Fruit fly (Drosophila melanogaster): Measurements from ENCODE around the gene CG4259.

Gene CG4259

dm6 chr2L:2155453-2155852 lies 26.4 kb upstream of the CG4259 start, which contains the start of gene CG15382:
CG15382 (plus strand) TSS chr2L:2155753.
- TF ChIP-seq lola (GFP tag; optimal IDR thresholded peaks at IDR 0.05) (no peak), h (GFP tag; optimal IDR thresholded peaks at IDR 0.05) (no peak), ey (GFP tag; optimal IDR thresholded peaks at IDR 0.05) (no peak), Mio (GFP tag; optimal IDR thresholded peaks at IDR 0.05) (no peak), rgr (GFP tag; optimal IDR thresholded peaks at IDR 0.05) (no peak), Sp1 (GFP tag; optimal IDR thresholded peaks at IDR 0.05) (no peak), dmrt93B (GFP tag; optimal IDR thresholded peaks at IDR 0.05) (no peak), CG32264 (GFP tag; optimal IDR thresholded peaks at IDR 0.05) (no peak), Hr78 (GFP tag; optimal IDR thresholded peaks at IDR 0.05) (no peak), dsf (GFP tag; optimal IDR thresholded peaks at IDR 0.05; ENCODE audit: borderline replicate concordance) (no peak), Hr83 (GFP tag; optimal IDR thresholded peaks at IDR 0.05; ENCODE audit: poor library complexity, severe bottlenecking) (no peak), GATAd (GFP tag; optimal IDR thresholded peaks at IDR 0.05) (no peak), Dif (GFP tag; optimal IDR thresholded peaks at IDR 0.05; ENCODE audit: partially characterized antibody) (no peak), Abd-B (GFP tag; optimal IDR thresholded peaks at IDR 0.05) (no peak), foxo (GFP tag; optimal IDR thresholded peaks at IDR 0.05) (no peak), Rel (GFP tag; optimal IDR thresholded peaks at IDR 0.05) (no peak), Rel (tag; optimal IDR thresholded peaks at IDR 0.05) (no peak), sage (GFP tag; optimal IDR thresholded peaks at IDR 0.05) (no peak), N (GFP tag; optimal IDR thresholded peaks at IDR 0.05) (no peak), Hnf4 (GFP tag; optimal IDR thresholded peaks at IDR 0.05) (no peak)

dm6 chr2L:2151544-2152290 lies 22.7 kb upstream of the CG4259 start, which contains the start of gene AIF:
AIF (plus strand) TSS chr2L:2151754.
- no peak for TF ChIP-seq Jra (GFP tag; optimal IDR thresholded peaks at IDR 0.05)
- TF ChIP-seq Myc (optimal IDR thresholded peaks at IDR 0.05): peak; percentile 44

dm6 chr2L:2147208-2147607 lies 18.2 kb upstream of the CG4259 start, which contains the start of the genes CG11723 and Tbcd:
CG11723 (minus strand) TSS chr2L:2147275.
Tbcd (plus strand) TSS chr2L:2147518.
- peak; percentile 93 for TF ChIP-seq HLH106 (tag; optimal IDR thresholded peaks at IDR 0.05)
- TF ChIP-seq Hr83 (GFP tag; optimal IDR thresholded peaks at IDR 0.05; ENCODE audit: poor library complexity, severe bottlenecking): peak; percentile 20
- TF ChIP-seq rgr (GFP tag; optimal IDR thresholded peaks at IDR 0.05): peak; percentile 93
- peak; percentile 88 for TF ChIP-seq OdsH (GFP tag; optimal IDR thresholded peaks at IDR 0.05)
- TF ChIP-seq dmrt93B (GFP tag; optimal IDR thresholded peaks at IDR 0.05): no peak
- TF ChIP-seq sage (GFP tag; optimal IDR thresholded peaks at IDR 0.05): no peak
- TF ChIP-seq sv (GFP tag; optimal IDR thresholded peaks at IDR 0.05): peak; percentile 76
- TF ChIP-seq Vsx2 (GFP tag; optimal IDR thresholded peaks at IDR 0.05; ENCODE audit: partially characterized antibody): no peak
- TF ChIP-seq CG9705 (GFP tag; optimal IDR thresholded peaks at IDR 0.05): peak; percentile 81
- TF ChIP-seq dsf (GFP tag; optimal IDR thresholded peaks at IDR 0.05; ENCODE audit: borderline replicate concordance): peak; percentile 66
- no peak for TF ChIP-seq Dfd (GFP tag; optimal IDR thresholded peaks at IDR 0.05)
- peak; percentile 52 for TF ChIP-seq GATAd (GFP tag; optimal IDR thresholded peaks at IDR 0.05)
- no peak for TF ChIP-seq Rel (GFP tag; optimal IDR thresholded peaks at IDR 0.05)
- no peak for TF ChIP-seq Rel (tag; optimal IDR thresholded peaks at IDR 0.05)
- no peak for TF ChIP-seq pan (optimal IDR thresholded peaks at IDR 0.05)
- no peak for TF ChIP-seq Abd-B (GFP tag; optimal IDR thresholded peaks at IDR 0.05)
- TF ChIP-seq Myc (optimal IDR thresholded peaks at IDR 0.05): no peak
- no peak for TF ChIP-seq brk (GFP tag; optimal IDR thresholded peaks at IDR 0.05)
- peak; percentile 75 for TF ChIP-seq CG32264 (GFP tag; optimal IDR thresholded peaks at IDR 0.05)
- TF ChIP-seq Sp1 (GFP tag; optimal IDR thresholded peaks at IDR 0.05): peak; percentile 91
- TF ChIP-seq h (GFP tag; optimal IDR thresholded peaks at IDR 0.05): no peak
- TF ChIP-seq Dif (GFP tag; optimal IDR thresholded peaks at IDR 0.05; ENCODE audit: partially characterized antibody): peak; percentile 46
- TF ChIP-seq CrebA (GFP tag; optimal IDR thresholded peaks at IDR 0.05; ENCODE audit: borderline replicate concordance): no peak
- peak; percentile 60 to 92 for TF ChIP-seq foxo (GFP tag; optimal IDR thresholded peaks at IDR 0.05)
- no peak for TF ChIP-seq woc (GFP tag; optimal IDR thresholded peaks at IDR 0.05)
- no peak for TF ChIP-seq N (GFP tag; optimal IDR thresholded peaks at IDR 0.05)
- TF ChIP-seq jim (GFP tag; optimal IDR thresholded peaks at IDR 0.05): no peak
- peak; percentile 92 for TF ChIP-seq ey (GFP tag; optimal IDR thresholded peaks at IDR 0.05)
- peak; percentile 75 for TF ChIP-seq psq (GFP tag; optimal IDR thresholded peaks at IDR 0.05)
- TF ChIP-seq fru (GFP tag; optimal IDR thresholded peaks at IDR 0.05): no peak
- no peak for TF ChIP-seq tai (GFP tag; optimal IDR thresholded peaks at IDR 0.05)
- no peak for TF ChIP-seq usp (GFP tag; optimal IDR thresholded peaks at IDR 0.05)

Data from whole organism, wandering third instar larva.